Fruit fly (Drosophila melanogaster): Measurements from ENCODE around the gene TrpRS-m.

TrpRS-m gene

dm6 chr3L:17846169-17846981 is 3.2 kb upstream of the TrpRS-m start, which contains the start of the genes MED19 and CG7430 (continued):
- TF ChIP-seq CG6791 (GFP tag; IDR thresholded peaks at IDR 0.05; ENCODE audit: partially characterized antibody): peak; percentile 66
- no peak for TF ChIP-seq tup (GFP tag; optimal IDR thresholded peaks at IDR 0.05)
- TF ChIP-seq CG10209 (GFP tag; optimal IDR thresholded peaks at IDR 0.05): no peak
- TF ChIP-seq btn (GFP tag; optimal IDR thresholded peaks at IDR 0.05): no peak
- peak; percentile 34 for TF ChIP-seq CG6854 (GFP tag; optimal IDR thresholded peaks at IDR 0.05)
- no peak for TF ChIP-seq CG10462 (GFP tag; optimal IDR thresholded peaks at IDR 0.05)
- peak; percentile 98 for TF ChIP-seq phol (tag; optimal IDR thresholded peaks at IDR 0.05)
- TF ChIP-seq CoRest (tag; optimal IDR thresholded peaks at IDR 0.05): peak; percentile 46
- peak; percentile 27 for TF ChIP-seq CG10979 (tag; optimal IDR thresholded peaks at IDR 0.05)
- TF ChIP-seq dm (GFP tag; optimal IDR thresholded peaks at IDR 0.05): peak; percentile 34
- peak in 1 of 2 experiments; percentile 25 for TF ChIP-seq tll (GFP tag; optimal IDR thresholded peaks at IDR 0.05)
- TF ChIP-seq YL-1 (GFP tag; optimal IDR thresholded peaks at IDR 0.05): peak; percentile 90
- peak; percentile 79 for TF ChIP-seq CG4617 (GFP tag; optimal IDR thresholded peaks at IDR 0.05; ENCODE audit: borderline replicate concordance)
- no peak for TF ChIP-seq sug (tag; optimal IDR thresholded peaks at IDR 0.05)
- TF ChIP-seq lilli (GFP tag; optimal IDR thresholded peaks at IDR 0.05): peak; percentile 6
- TF ChIP-seq CG12104 (GFP tag; optimal IDR thresholded peaks at IDR 0.05): peak; percentile 10
- no peak for TF ChIP-seq CG10321 (GFP tag; IDR thresholded peaks at IDR 0.05)
- TF ChIP-seq Rfx (GFP tag; IDR thresholded peaks at IDR 0.05): peak; percentile 26
- no peak for TF ChIP-seq scrt (GFP tag; optimal IDR thresholded peaks at IDR 0.05)
- peak; percentile 33 for TF ChIP-seq CG9727 (GFP tag; optimal IDR thresholded peaks at IDR 0.05)
- TF ChIP-seq CG4707 (GFP tag; optimal IDR thresholded peaks at IDR 0.05): no peak
- TF ChIP-seq danr (GFP tag; IDR thresholded peaks at IDR 0.05): no peak
- peak; percentile 60; the same call in 1 of the 3 replicates for TF ChIP-seq CG34422 (GFP tag; IDR thresholded peaks at IDR 0.05)
- no peak for TF ChIP-seq sd (tag; optimal IDR thresholded peaks at IDR 0.05)
- TF ChIP-seq CrebB (tag; optimal IDR thresholded peaks at IDR 0.05): peak; percentile 28
- no peak for TF ChIP-seq gt (GFP tag; IDR thresholded peaks at IDR 0.05)
- TF ChIP-seq CG2116 (GFP tag; optimal IDR thresholded peaks at IDR 0.05): peak; percentile 99
- peak; percentile 51 for TF ChIP-seq CG7271 (tag; optimal IDR thresholded peaks at IDR 0.05)
- TF ChIP-seq lbe (GFP tag; optimal IDR thresholded peaks at IDR 0.05): peak; percentile 26
- peak; percentile 24 to 60 for TF ChIP-seq bsh (GFP tag; optimal IDR thresholded peaks at IDR 0.05)
- TF ChIP-seq MBD-R2 (GFP tag; IDR thresholded peaks at IDR 0.05): peak; percentile 42; the same call in 1 of the 2 replicates
- TF ChIP-seq bab2 (GFP tag; optimal IDR thresholded peaks at IDR 0.05): no peak
- TF ChIP-seq CG43689 (GFP tag; IDR thresholded peaks at IDR 0.05): no peak
- peak; percentile 36 for TF ChIP-seq stwl (tag; optimal IDR thresholded peaks at IDR 0.05)
- no peak for TF ChIP-seq shn (GFP tag; optimal IDR thresholded peaks at IDR 0.05)
- TF ChIP-seq chm (GFP tag; IDR thresholded peaks at IDR 0.05): 0 out of 2 replicates have a peak, but pooled peaks have one; percentile 37
- peak in 1 of 3 experiments; percentile 14 for TF ChIP-seq Stat92E (GFP tag; optimal IDR thresholded peaks at IDR 0.05)
- peak; percentile 2 for TF ChIP-seq Nf-YC (tag; optimal IDR thresholded peaks at IDR 0.05)
- peak; percentile 55 for TF ChIP-seq NFAT (GFP tag; IDR thresholded peaks at IDR 0.05)
- peak; percentile 32 for TF ChIP-seq E2f2 (GFP tag; IDR thresholded peaks at IDR 0.05)
- TF ChIP-seq mam (GFP tag; optimal IDR thresholded peaks at IDR 0.05): no peak
- no peak for TF ChIP-seq fd102C (GFP tag; optimal IDR thresholded peaks at IDR 0.05)
- TF ChIP-seq Doc2 (GFP tag; IDR thresholded peaks at IDR 0.05): no peak
- peak; percentile 48 for TF ChIP-seq HLH4C (GFP tag; IDR thresholded peaks at IDR 0.05; ENCODE audit: partially characterized antibody)
- TF ChIP-seq lola (GFP tag; optimal IDR thresholded peaks at IDR 0.05): peak in 1 of 3 experiments; percentile 16
- TF ChIP-seq ind (GFP tag; optimal IDR thresholded peaks at IDR 0.05): no peak
- peak in 1 of 2 experiments; percentile 17 for TF ChIP-seq Pdp1 (GFP tag; optimal IDR thresholded peaks at IDR 0.05)
